Fruit fly (Drosophila melanogaster): ENCODE measurements around the gene Nab2.
A peak's percentile ranks its signal among the peaks of the same experiment; 100 is the strongest.

Nab2 gene

dm6 chr3R:24285423-24285822 lies 32.8 kb downstream of the Nab2 start:
- TF ChIP-seq CG17801 (GFP tag; optimal IDR thresholded peaks at IDR 0.05; ENCODE audit: partially characterized antibody): no peak

dm6 chr3R:24284164-24284563 lies 34.1 kb downstream of the Nab2 start:
- TF ChIP-seq CG17801 (GFP tag; optimal IDR thresholded peaks at IDR 0.05; ENCODE audit: partially characterized antibody): no peak

dm6 chr3R:24283582-24284085 lies 34.6 kb downstream of the Nab2 start, which contains the start of gene CG6356:
Gene CG6356 (plus strand): TSS chr3R:24283955.
- no peak for TF ChIP-seq CG17801 (GFP tag; optimal IDR thresholded peaks at IDR 0.05; ENCODE audit: partially characterized antibody)

dm6 chr3R:24282567-24283324 lies 35.5 kb downstream of the Nab2 start:
- no peak for TF ChIP-seq CG17801 (GFP tag; optimal IDR thresholded peaks at IDR 0.05; ENCODE audit: partially characterized antibody)

dm6 chr3R:24279291-24279690 lies 38.9 kb downstream of the Nab2 start, which contains the start of gene shps:
Gene shps (plus strand): TSS chr3R:24279572.
- TF ChIP-seq CG17801 (GFP tag; optimal IDR thresholded peaks at IDR 0.05; ENCODE audit: partially characterized antibody): no peak

dm6 chr3R:24278738-24279137 lies 39.5 kb downstream of the Nab2 start:
- peak; percentile 45 for TF ChIP-seq CG17801 (GFP tag; optimal IDR thresholded peaks at IDR 0.05; ENCODE audit: partially characterized antibody)

dm6 chr3R:24276104-24277008 lies 41.9 kb downstream of the Nab2 start, which contains the start of gene Orct:
Gene Orct (plus strand): TSS chr3R:24276260.
- TF ChIP-seq CG17801 (GFP tag; optimal IDR thresholded peaks at IDR 0.05; ENCODE audit: partially characterized antibody): no peak

dm6 chr3R:24275463-24275862 lies 42.8 kb downstream of the Nab2 start:
- TF ChIP-seq CG17801 (GFP tag; optimal IDR thresholded peaks at IDR 0.05; ENCODE audit: partially characterized antibody): no peak

DNA sequence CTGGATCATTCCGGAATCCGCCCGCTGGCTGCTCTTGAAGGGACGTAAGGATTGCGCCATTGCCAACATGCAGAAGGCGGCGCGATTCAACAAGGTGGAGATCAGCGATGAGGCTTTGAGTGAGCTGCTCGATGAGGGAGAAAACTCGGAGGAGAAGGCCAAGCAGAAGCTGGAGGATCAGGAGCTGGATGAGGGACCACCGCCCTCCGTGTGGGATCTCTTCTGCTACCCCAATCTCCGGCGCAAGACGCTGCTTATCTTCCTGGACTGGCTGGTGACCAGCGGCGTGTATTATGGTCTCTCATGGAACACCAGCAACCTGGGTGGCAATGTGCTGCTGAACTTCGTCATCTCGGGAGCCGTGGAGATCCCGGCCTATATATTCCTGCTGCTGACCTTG lies 44.0 kb downstream of the Nab2 start:
- TF ChIP-seq CG17801 (GFP tag; optimal IDR thresholded peaks at IDR 0.05; ENCODE audit: partially characterized antibody): no peak

DNA sequence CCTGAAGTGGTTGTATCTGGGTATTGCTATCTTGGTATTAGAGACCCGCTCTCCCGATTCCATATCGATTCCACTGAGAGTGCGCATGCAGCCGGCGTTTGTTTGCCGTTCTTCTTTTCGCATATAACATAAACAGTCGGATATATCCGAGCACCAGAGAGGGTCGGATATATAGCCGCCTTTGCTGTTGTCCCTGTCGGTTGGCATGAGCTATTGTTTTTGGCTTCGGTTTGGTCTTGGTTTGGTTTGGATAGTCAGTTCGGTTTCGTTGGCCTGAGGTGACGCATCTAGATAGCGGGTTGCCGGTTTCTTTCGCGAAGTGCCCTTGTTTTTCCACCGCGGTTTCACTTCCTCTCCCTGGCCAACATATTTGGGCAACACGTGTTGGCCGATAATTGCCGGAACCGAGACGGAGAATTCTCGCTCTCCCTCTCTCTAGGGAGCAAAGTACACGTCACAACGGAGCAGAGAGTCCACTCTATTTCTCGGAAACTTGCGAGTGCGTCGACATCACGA lies 45.4 kb downstream of the Nab2 start, which contains the start of gene Orct2:
Gene Orct2, plus strand, starts transcription at position 255 of the 516 bp plus-strand sequence.
- peak; percentile 37 for TF ChIP-seq CG17801 (GFP tag; optimal IDR thresholded peaks at IDR 0.05; ENCODE audit: partially characterized antibody)

DNA sequence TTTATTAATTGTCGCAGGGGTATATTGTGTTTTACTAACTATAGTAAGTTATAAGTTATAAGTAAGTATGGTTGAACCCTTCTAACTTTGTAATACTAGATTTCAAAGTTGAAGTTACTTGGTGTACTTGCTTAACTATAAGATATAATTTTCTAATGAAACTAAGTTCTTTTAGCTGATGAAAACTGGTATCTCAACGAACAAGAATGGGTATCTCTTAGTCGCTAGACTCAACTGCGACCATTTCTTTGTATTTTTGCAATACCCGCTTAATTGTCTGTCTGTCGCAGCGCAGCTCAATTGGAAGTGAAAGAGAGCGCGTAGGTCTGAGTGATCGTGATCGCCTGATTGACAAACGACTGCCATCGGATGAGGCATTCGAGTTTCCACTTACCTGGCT lies 46.0 kb downstream of the Nab2 start:
- TF ChIP-seq CG17801 (GFP tag; optimal IDR thresholded peaks at IDR 0.05; ENCODE audit: partially characterized antibody): peak; percentile 58

dm6 chr3R:24271071-24271470 lies 47.1 kb downstream of the Nab2 start, which contains the start of gene jar:
Gene jar (minus strand): TSS chr3R:24271233.
- TF ChIP-seq CG17801 (GFP tag; optimal IDR thresholded peaks at IDR 0.05; ENCODE audit: partially characterized antibody): peak; percentile 74

dm6 chr3R:24270578-24270977 lies 47.6 kb downstream of the Nab2 start:
- no peak for TF ChIP-seq CG17801 (GFP tag; optimal IDR thresholded peaks at IDR 0.05; ENCODE audit: partially characterized antibody)

dm6 chr3R:24270034-24270433 lies 48.2 kb downstream of the Nab2 start:
- TF ChIP-seq CG17801 (GFP tag; optimal IDR thresholded peaks at IDR 0.05; ENCODE audit: partially characterized antibody): no peak

- TF ChIP-seq CG17801 (GFP tag; optimal IDR thresholded peaks at IDR 0.05; ENCODE audit: partially characterized antibody): no peak
Measured at dm6 chr3R:24268293-24268692, 49.9 kb downstream of the Nab2 start.
